Worm (Caenorhabditis elegans) whole organism, young adult: Measurements from ENCODE around the gene sec-5.

ENCODE experiments used
- B0336.3 ChIP-seq: fragments of 200-800 bp; sonication (Bioruptor generic); IDR thresholded peaks from 2 replicates; pipeline ENCODE4 v1.3.6; 2022; ENCODE audit warnings: missing genetic modification characterization, missing compliant biosample characterization
- C17E4.6 ChIP-seq: fragments of 200-800 bp; sonication (Bioruptor generic); IDR thresholded peaks from 2 replicates; pipeline ENCODE4 v1.3.6; 2022; ENCODE audit warnings: missing genetic modification reagents, missing genetic modification characterization, missing compliant biosample characterization
- F22D6.2 ChIP-seq: sonication (generic microtip); optimal IDR thresholded peaks from 2 replicates; lab custom pipeline; 2016; ENCODE audit warnings: mild to moderate bottlenecking, missing genetic modification characterization, missing compliant biosample characterization
- F37B4.10 ChIP-seq: fragments of 200-800 bp; sonication (Bioruptor generic); IDR thresholded peaks from 2 replicates; pipeline ENCODE4 v1.3.6; 2022; ENCODE audit warnings: missing genetic modification characterization, missing compliant biosample characterization
- F57A8.1 ChIP-seq: fragments of 200-800 bp; sonication (Bioruptor generic); optimal IDR thresholded peaks from 2 replicates; lab custom pipeline; 2018; ENCODE audit warnings: mild to moderate bottlenecking, missing genetic modification characterization, moderate library complexity, missing compliant biosample characterization
- K12H6.12 ChIP-seq: fragments of 200-800 bp; sonication (Bioruptor generic); optimal IDR thresholded peaks from 2 replicates; lab custom pipeline; 2018; ENCODE audit warnings: mild to moderate bottlenecking, missing genetic modification characterization, missing compliant biosample characterization
- Y53F4B.3 ChIP-seq: fragments of 200-800 bp; sonication (Bioruptor generic); IDR thresholded peaks from 2 replicates; pipeline ENCODE4 v1.3.6; 2022; ENCODE audit warnings: missing genetic modification reagents, missing genetic modification characterization, missing compliant biosample characterization
- Y56A3A.18 ChIP-seq: fragments of 200-800 bp; sonication (Bioruptor generic); IDR thresholded peaks from 2 replicates; pipeline ENCODE4 v1.3.6; 2022; ENCODE audit warnings: missing genetic modification reagents, missing genetic modification characterization, missing compliant biosample characterization
- ama-1 ChIP-seq, 3 experiments: fragments of 150-350 bp in 1 of 3; sonication (generic microtip) in 2 of 3; optimal IDR thresholded peaks; 2 replicates each; lab custom pipeline; 2014 to 2018; ENCODE audit warnings: missing biosample characterization in 2 of 3, missing genetic modification characterization in 2 of 3, missing genetic modification reagents in 2 of 3
- aptf-2 ChIP-seq: fragments of 200-800 bp; sonication (Bioruptor generic); conservative IDR thresholded peaks from 2 replicates; pipeline ENCODE4 v1.3.6; 2022; ENCODE audit warnings: missing genetic modification reagents, missing genetic modification characterization, missing compliant biosample characterization
- bed-2 ChIP-seq: fragments of 200-800 bp; sonication (Bioruptor generic); IDR thresholded peaks from 2 replicates; pipeline ENCODE4 v1.3.6; 2022; ENCODE audit warnings: missing genetic modification reagents, missing genetic modification characterization, missing compliant biosample characterization
- ccch-3 ChIP-seq: fragments of 200-800 bp; sonication (Bioruptor generic); optimal IDR thresholded peaks from 2 replicates; lab custom pipeline; 2018; ENCODE audit warnings: mild to moderate bottlenecking, missing genetic modification characterization, missing compliant biosample characterization
- cebp-2 ChIP-seq: fragments of 200-800 bp; sonication (Bioruptor generic); IDR thresholded peaks from 2 replicates; pipeline ENCODE4 v1.3.6; 2022; ENCODE audit warnings: missing genetic modification characterization, missing compliant biosample characterization
- ceh-58 ChIP-seq: fragments of 200-800 bp; sonication (Bioruptor generic); IDR thresholded peaks from 2 replicates; pipeline ENCODE4 v1.3.6; 2022; ENCODE audit warnings: missing genetic modification characterization, missing compliant biosample characterization
- die-1 ChIP-seq: sonication (generic microtip); optimal IDR thresholded peaks from 2 replicates; lab custom pipeline; 2016; ENCODE audit warnings: missing genotype, mild to moderate bottlenecking, missing genetic modification characterization, missing compliant biosample characterization
- dpff-1 ChIP-seq: sonication (generic microtip); optimal IDR thresholded peaks from 2 replicates; lab custom pipeline; 2017; ENCODE audit warnings: mild to moderate bottlenecking, missing genetic modification characterization, missing compliant biosample characterization
- efl-1 ChIP-seq: fragments of 150-350 bp; optimal IDR thresholded peaks from 2 replicates; lab custom pipeline; 2014; ENCODE audit warnings: missing biosample characterization, missing genetic modification reagents, missing genetic modification characterization
- egrh-3 ChIP-seq: fragments of 200-800 bp; sonication (Bioruptor generic); IDR thresholded peaks from 2 replicates; pipeline ENCODE4 v1.3.6; 2022; ENCODE audit warnings: missing genetic modification reagents, missing genetic modification characterization, missing compliant biosample characterization
- fkh-3 ChIP-seq: sonication (generic microtip); optimal IDR thresholded peaks from 2 replicates; lab custom pipeline; 2016; ENCODE audit warnings: mild to moderate bottlenecking, missing genetic modification characterization, missing compliant biosample characterization
- him-1 ChIP-seq: sonication (generic microtip); optimal IDR thresholded peaks from 2 replicates; lab custom pipeline; 2016; ENCODE audit warnings: missing genotype, missing genetic modification reagents, missing genetic modification characterization, missing compliant biosample characterization
- hlh-12 ChIP-seq: sonication (generic microtip); optimal IDR thresholded peaks from 2 replicates; lab custom pipeline; 2016; ENCODE audit warnings: missing genetic modification characterization, missing compliant biosample characterization
- hlh-26 ChIP-seq: fragments of 200-800 bp; sonication (Bioruptor generic); conservative IDR thresholded peaks from 2 replicates; pipeline ENCODE4 v1.3.6; 2022; ENCODE audit warnings: missing genetic modification reagents, missing genetic modification characterization, missing compliant biosample characterization
- hmg-1.2 ChIP-seq: fragments of 200-800 bp; sonication (Bioruptor generic); IDR thresholded peaks from 2 replicates; pipeline ENCODE4 v1.3.6; 2022; ENCODE audit warnings: missing genetic modification reagents, missing genetic modification characterization, missing compliant biosample characterization
- let-526 ChIP-seq: fragments of 200-800 bp; sonication (Bioruptor generic); IDR thresholded peaks from 2 replicates; pipeline ENCODE4 v1.3.6; 2022; ENCODE audit warnings: missing genetic modification reagents, missing genetic modification characterization, missing compliant biosample characterization
- lin-35 ChIP-seq, 3 experiments: fragments of 150-350 bp in 2 of 3; sonication (generic microtip) in 1 of 3; optimal IDR thresholded peaks; 2 replicates each; lab custom pipeline; 2014 to 2018; ENCODE audit warnings: missing biosample characterization in 3 of 3, missing genetic modification characterization in 3 of 3, missing genetic modification reagents in 3 of 3
- lin-40 ChIP-seq: sonication (generic microtip); optimal IDR thresholded peaks from 2 replicates; lab custom pipeline; 2016; ENCODE audit warnings: missing genetic modification characterization, mild to moderate bottlenecking, missing compliant biosample characterization, missing genotype, missing genetic modification reagents
- lsy-27 ChIP-seq: sonication (generic microtip); optimal IDR thresholded peaks from 2 replicates; lab custom pipeline; 2017; ENCODE audit warnings: missing genetic modification characterization, mild to moderate bottlenecking, missing compliant biosample characterization, antibody characterized with exemption, missing genotype, borderline replicate concordance; ENCODE audit not compliant: insufficient read depth
- madf-8 ChIP-seq: fragments of 200-800 bp; sonication (Bioruptor generic); conservative IDR thresholded peaks from 2 replicates; pipeline ENCODE4 v1.3.6; 2022; ENCODE audit warnings: missing genetic modification reagents, missing genetic modification characterization, missing compliant biosample characterization
- mcd-1 ChIP-seq: fragments of 200-800 bp; sonication (Bioruptor generic); IDR thresholded peaks from 2 replicates; pipeline ENCODE4 v1.3.6; 2022; ENCODE audit warnings: missing genetic modification reagents, missing genetic modification characterization, missing compliant biosample characterization
- nfya-1 ChIP-seq: sonication (generic microtip); optimal IDR thresholded peaks from 2 replicates; lab custom pipeline; 2017; ENCODE audit warnings: antibody characterized with exemption, missing compliant biosample characterization, missing genetic modification characterization, borderline replicate concordance; ENCODE audit not compliant: insufficient read depth
- nhr-179 ChIP-seq: sonication (generic microtip); optimal IDR thresholded peaks from 2 replicates; lab custom pipeline; 2016; ENCODE audit warnings: mild to moderate bottlenecking, missing genetic modification characterization, missing compliant biosample characterization
- pbrm-1 ChIP-seq: fragments of 200-800 bp; sonication (Bioruptor generic); IDR thresholded peaks from 2 replicates; pipeline ENCODE4 v1.3.6; 2022; ENCODE audit warnings: missing genetic modification reagents, missing genetic modification characterization, missing compliant biosample characterization
- pha-4 ChIP-seq: fragments of 150-350 bp; sonication (generic microtip); optimal IDR thresholded peaks from 2 replicates; lab custom pipeline; 2014; ENCODE audit warnings: missing biosample characterization, missing genetic modification reagents, missing genetic modification characterization
- rec-8 ChIP-seq, 2 experiments: sonication (generic microtip); optimal IDR thresholded peaks; 2 replicates each; lab custom pipeline; 2016; ENCODE audit warnings: mild to moderate bottlenecking in 2 of 2, missing genetic modification characterization in 2 of 2, missing genetic modification reagents in 2 of 2, missing genotype in 2 of 2, missing biosample characterization in 1 of 2, missing compliant biosample characterization in 1 of 2, moderate library complexity in 1 of 2
- sdz-38 ChIP-seq: sonication (generic microtip); optimal IDR thresholded peaks from 2 replicates; lab custom pipeline; 2016; ENCODE audit warnings: missing genotype, missing genetic modification characterization, missing compliant biosample characterization
- snpc-4 ChIP-seq, 5 experiments: fragments of 150-350 bp in 1 of 5; sonication (generic microtip) in 4 of 5; optimal IDR thresholded peaks; 2 replicates each; lab custom pipeline; 2014 to 2018; ENCODE audit warnings: missing genetic modification characterization in 5 of 5, missing biosample characterization in 3 of 5, antibody characterized with exemption in 2 of 5, mild to moderate bottlenecking in 2 of 5, missing compliant biosample characterization in 2 of 5, missing genotype in 2 of 5, moderate library complexity in 2 of 5, missing genetic modification reagents in 1 of 5
- tbx-9 ChIP-seq: sonication (generic microtip); optimal IDR thresholded peaks from 2 replicates; lab custom pipeline; 2016; ENCODE audit warnings: borderline replicate concordance, missing genetic modification characterization, inconsistent platforms, missing compliant biosample characterization
- xnd-1 ChIP-seq: sonication (generic microtip); optimal IDR thresholded peaks from 2 replicates; lab custom pipeline; 2016; ENCODE audit warnings: missing genotype, missing genetic modification reagents, missing genetic modification characterization, missing compliant biosample characterization
- ztf-22 ChIP-seq: fragments of 200-800 bp; sonication (Bioruptor generic); optimal IDR thresholded peaks from 2 replicates; lab custom pipeline; 2018; ENCODE audit warnings: mild to moderate bottlenecking, missing genetic modification characterization, moderate library complexity, missing compliant biosample characterization
- ztf-3 ChIP-seq: fragments of 200-800 bp; sonication (Bioruptor generic); optimal IDR thresholded peaks from 2 replicates; lab custom pipeline; 2018; ENCODE audit warnings: mild to moderate bottlenecking, missing genetic modification characterization, missing compliant biosample characterization

Gene sec-5

ce11 chrII:9176523-9176922 is 429 bp downstream of the sec-5 start:
- TF ChIP-seq Y56A3A.18 (no peak), madf-8 (GFP tag; lab: Robert Waterston, UW) (no peak), C17E4.6 (GFP tag; lab: Robert Waterston, UW) (no peak), cebp-2 (GFP tag; lab: Robert Waterston, UW) (no peak), aptf-2 (GFP tag; lab: Robert Waterston, UW) (no peak), ccch-3 (GFP tag; lab: Kevin White, UChicago) (no peak), efl-1 (GFP tag; lab: Kevin White, UChicago) (no peak), bed-2 (GFP tag; lab: Robert Waterston, UW) (no peak), sdz-38 (tag; lab: Kevin White, UChicago) (no peak), egrh-3 (GFP tag; lab: Robert Waterston, UW) (no peak), pha-4 (tag; lab: Kevin White, UChicago) (no peak), lsy-27 (tag; lab: Kevin White, UChicago) (no peak), B0336.3 (GFP tag; lab: Robert Waterston, UW) (no peak), tbx-9 (no peak), xnd-1 (tag; lab: Kevin White, UChicago) (no peak), lin-40 (tag; lab: Kevin White, UChicago) (no peak)

- TF ChIP-seq fkh-3 = no peak
Measured at ce11 chrII:9173471-9173870, 3.5 kb downstream of the sec-5 start.

ce11 chrII:9172849-9173248 is 4.1 kb downstream of the sec-5 start, which contains the start of gene T23G7.2:
TSS of gene T23G7.2 (minus strand) at chrII:9172949.
- TF ChIP-seq ama-1 (optimal IDR thresholded peaks at IDR 0.05; lab: Kevin White, UChicago) = no peak
- no peak for TF ChIP-seq ama-1 (GFP tag; optimal IDR thresholded peaks at IDR 0.05; lab: Kevin White, UChicago)
- peak; percentile 29 for TF ChIP-seq nfya-1 (tag; lab: Kevin White, UChicago)
- TF ChIP-seq Y53F4B.3 (GFP tag; lab: Robert Waterston, UW) = no peak
- TF ChIP-seq him-1 (tag; lab: Kevin White, UChicago) = no peak
- TF ChIP-seq ztf-3 (GFP tag; lab: Kevin White, UChicago) = no peak

- TF ChIP-seq hmg-1.2 (GFP tag; lab: Robert Waterston, UW) = no peak
- TF ChIP-seq pbrm-1 (GFP tag; lab: Robert Waterston, UW) = no peak
- TF ChIP-seq F22D6.2 (tag; lab: Kevin White, UChicago) = no peak
- no peak for TF ChIP-seq dpff-1 (tag; lab: Kevin White, UChicago)
- no peak for TF ChIP-seq F57A8.1 (GFP tag; lab: Kevin White, UChicago)
- no peak for TF ChIP-seq madf-8 (GFP tag; lab: Robert Waterston, UW)
- TF ChIP-seq lin-35 (GFP tag; optimal IDR thresholded peaks at IDR 0.05; lab: Kevin White, UChicago) = no peak
- no peak for TF ChIP-seq hlh-12 (tag; lab: Kevin White, UChicago)
- TF ChIP-seq let-526 (GFP tag; lab: Robert Waterston, UW) = no peak
- no peak for TF ChIP-seq nhr-179
- no peak for TF ChIP-seq ztf-22 (GFP tag; lab: Kevin White, UChicago)
- no peak for TF ChIP-seq rec-8 (tag; optimal IDR thresholded peaks at IDR 0.05; lab: Kevin White, UChicago)
- no peak for TF ChIP-seq K12H6.12
- TF ChIP-seq snpc-4 (GFP tag; optimal IDR thresholded peaks at IDR 0.05; lab: Kevin White, UChicago) = no peak
- no peak for TF ChIP-seq snpc-4 (tag; optimal IDR thresholded peaks at IDR 0.05; lab: Kevin White, UChicago)
- no peak for TF ChIP-seq F37B4.10 (GFP tag; lab: Robert Waterston, UW)
- TF ChIP-seq sdz-38 (tag; lab: Kevin White, UChicago) = no peak
- TF ChIP-seq ceh-58 (GFP tag; lab: Robert Waterston, UW) = no peak
- TF ChIP-seq die-1 (tag; lab: Kevin White, UChicago) = no peak
- no peak for TF ChIP-seq mcd-1
- no peak for TF ChIP-seq hlh-26 (GFP tag; lab: Robert Waterston, UW)
Measured at ce11 chrII:9171466-9172187, 5.3 kb downstream of the sec-5 start.
